Fruit fly (Drosophila melanogaster) whole organism, pupa: ENCODE measurements around the gene rho-5.

ENCODE experiments used
- CG10348 ChIP-seq: fragments of 200-800 bp; sonication (Bioruptor generic); IDR thresholded peaks from 2 replicates; pipeline ENCODE4 v1.3.6; 2022; ENCODE audit warnings: missing biosample characterization, missing genetic modification characterization
- CG12605 ChIP-seq: fragments of 200-800 bp; sonication (Bioruptor generic); IDR thresholded peaks from 2 replicates; pipeline ENCODE4 v1.3.6; 2022; ENCODE audit warnings: missing biosample characterization, missing genetic modification characterization
- CG13204 ChIP-seq: fragments of 200-800 bp; sonication (Bioruptor generic); optimal IDR thresholded peaks from 2 replicates; lab custom pipeline; 2018; ENCODE audit warnings: missing biosample characterization, mild to moderate bottlenecking, missing genetic modification characterization, moderate library complexity
- CG14655 ChIP-seq: fragments of 200-800 bp; sonication (Bioruptor generic); optimal IDR thresholded peaks from 3 replicates; lab custom pipeline; 2017; ENCODE audit warnings: mild to moderate bottlenecking, missing biosample characterization, missing genetic modification reagents, missing genetic modification characterization
- CG15710 ChIP-seq: fragments of 200-800 bp; sonication (Bioruptor generic); optimal IDR thresholded peaks from 2 replicates; lab custom pipeline; 2018; ENCODE audit warnings: missing biosample characterization, mild to moderate bottlenecking, missing genetic modification characterization, moderate library complexity
- CG17806 ChIP-seq: fragments of 200-800 bp; sonication (Bioruptor generic); optimal IDR thresholded peaks from 2 replicates; lab custom pipeline; 2018; ENCODE audit warnings: missing biosample characterization, mild to moderate bottlenecking, missing genetic modification characterization, moderate library complexity
- CG32121 ChIP-seq: fragments of 200-800 bp; sonication (Bioruptor generic); IDR thresholded peaks from 2 replicates; pipeline ENCODE4 v1.3.6; 2022; ENCODE audit warnings: missing biosample characterization, missing genetic modification characterization
- CG34367 ChIP-seq: fragments of 200-800 bp; sonication (Bioruptor generic); optimal IDR thresholded peaks from 2 replicates; lab custom pipeline; 2018; ENCODE audit warnings: missing biosample characterization, mild to moderate bottlenecking, missing genetic modification characterization
- CG4496 ChIP-seq: fragments of 200-800 bp; sonication (Bioruptor generic); IDR thresholded peaks from 3 replicates; pipeline ENCODE4 v1.3.6; 2022; ENCODE audit warnings: missing biosample characterization, missing genetic modification characterization
- CG8159 ChIP-seq: fragments of 200-800 bp; sonication (Bioruptor generic); optimal IDR thresholded peaks from 3 replicates; lab custom pipeline; 2018; ENCODE audit warnings: missing biosample characterization, mild to moderate bottlenecking, missing genetic modification characterization, moderate library complexity
- CG8301 ChIP-seq: fragments of 200-800 bp; sonication (Bioruptor generic); optimal IDR thresholded peaks from 2 replicates; lab custom pipeline; 2018; ENCODE audit warnings: missing biosample characterization, mild to moderate bottlenecking, missing genetic modification characterization
- CG9948 ChIP-seq: fragments of 200-800 bp; sonication (Bioruptor generic); optimal IDR thresholded peaks from 2 replicates; lab custom pipeline; 2018; ENCODE audit warnings: missing biosample characterization, mild to moderate bottlenecking, missing genetic modification characterization, moderate library complexity
- D1 ChIP-seq: fragments of 200-800 bp; sonication (Bioruptor generic); optimal IDR thresholded peaks from 2 replicates; lab custom pipeline; 2018; ENCODE audit warnings: missing biosample characterization, mild to moderate bottlenecking, missing genetic modification characterization, moderate library complexity
- EcR ChIP-seq: fragments of 200-800 bp; sonication (Bioruptor generic); optimal IDR thresholded peaks from 3 replicates; lab custom pipeline; 2019; ENCODE audit warnings: missing biosample characterization, missing genetic modification characterization, mild to moderate bottlenecking, moderate library complexity, missing genetic modification reagents
- Ets98B ChIP-seq: fragments of 200-800 bp; sonication (Bioruptor generic); IDR thresholded peaks from 2 replicates; pipeline ENCODE4 v1.3.6; 2022; ENCODE audit warnings: missing biosample characterization, missing genetic modification characterization
- Pif1A ChIP-seq: fragments of 200-800 bp; sonication (Bioruptor generic); optimal IDR thresholded peaks from 3 replicates; lab custom pipeline; 2016; ENCODE audit warnings: missing biosample characterization, missing genetic modification characterization
- Pif1B ChIP-seq: fragments of 200-800 bp; sonication (Bioruptor generic); optimal IDR thresholded peaks from 3 replicates; lab custom pipeline; 2016; ENCODE audit warnings: missing biosample characterization, missing genetic modification characterization
- Snoo ChIP-seq: fragments of 200-800 bp; sonication (Bioruptor generic); optimal IDR thresholded peaks from 3 replicates; lab custom pipeline; 2017; ENCODE audit warnings: missing biosample characterization, mild to moderate bottlenecking, missing genetic modification characterization, inconsistent platforms
- fd96Ca ChIP-seq: fragments of 200-800 bp; sonication (Bioruptor generic); IDR thresholded peaks from 3 replicates; pipeline ENCODE4 v1.3.6; 2022; ENCODE audit warnings: missing biosample characterization, missing genetic modification characterization
- gl ChIP-seq: fragments of 200-800 bp; sonication (Bioruptor generic); optimal IDR thresholded peaks from 2 replicates; lab custom pipeline; 2018; ENCODE audit warnings: missing biosample characterization, mild to moderate bottlenecking, missing genetic modification characterization
- rn ChIP-seq: fragments of 200-800 bp; sonication (Bioruptor generic); IDR thresholded peaks from 2 replicates; pipeline ENCODE4 v1.3.6; 2022; ENCODE audit warnings: missing biosample characterization, missing genetic modification characterization

Gene rho-5

dm6 chr2L:10375464-10376236, 1.9 kb upstream of the rho-5 start, which contains the start of the genes CG33303 and dpr19:
Gene CG33303 (minus strand): TSS chr2L:10375757.
Gene dpr19 (plus strand): TSS chr2L:10376168.
- TF ChIP-seq fd96Ca (GFP tag; lab: Robert Waterston, UW) (no peak), Snoo (tag; lab: Kevin White, UChicago) (peak; percentile 43), CG8301 (tag; lab: Kevin White, UChicago) (peak; percentile 44), Ets98B (peak; percentile 50; the same call in 1 of the 2 replicates), gl (tag; lab: Kevin White, UChicago) (no peak), D1 (tag; lab: Kevin White, UChicago) (peak; percentile 70), CG14655 (GFP tag; lab: Kevin White, UChicago) (no peak), CG17806 (tag; lab: Kevin White, UChicago) (peak; percentile 48), Pif1B (GFP tag; lab: Kevin White, UChicago) (no peak), CG13204 (GFP tag; lab: Kevin White, UChicago) (no peak), CG8159 (tag; lab: Kevin White, UChicago) (peak; percentile 56), CG9948 (tag; lab: Kevin White, UChicago) (peak; percentile 44), rn (GFP tag; lab: Robert Waterston, UW) (no peak), CG4496 (peak; percentile 44; the same call in 1 of the 3 replicates), CG12605 (GFP tag; lab: Robert Waterston, UW) (no peak), CG10348 (no peak), CG32121 (GFP tag; lab: Robert Waterston, UW) (peak; percentile 41), EcR (GFP tag; lab: Kevin White, UChicago) (no peak), CG34367 (tag; lab: Kevin White, UChicago) (peak; percentile 25), CG15710 (tag; lab: Kevin White, UChicago) (peak; percentile 57), Pif1A (GFP tag; lab: Kevin White, UChicago) (no peak)

- TF ChIP-seq gl (tag; lab: Kevin White, UChicago) (no peak), Pif1B (GFP tag; lab: Kevin White, UChicago) (no peak), Ets98B (no peak), rn (GFP tag; lab: Robert Waterston, UW) (no peak), CG9948 (tag; lab: Kevin White, UChicago) (no peak), CG8159 (tag; lab: Kevin White, UChicago) (no peak), CG13204 (GFP tag; lab: Kevin White, UChicago) (no peak), D1 (tag; lab: Kevin White, UChicago) (no peak), Snoo (tag; lab: Kevin White, UChicago) (no peak), fd96Ca (GFP tag; lab: Robert Waterston, UW) (no peak), Pif1A (GFP tag; lab: Kevin White, UChicago) (no peak), EcR (GFP tag; lab: Kevin White, UChicago) (no peak), CG12605 (GFP tag; lab: Robert Waterston, UW) (no peak), CG4496 (no peak), CG14655 (GFP tag; lab: Kevin White, UChicago) (no peak), CG8301 (tag; lab: Kevin White, UChicago) (no peak), CG32121 (GFP tag; lab: Robert Waterston, UW) (no peak), CG10348 (no peak)
Observed at dm6 chr2L:10372297-10372696, 1.4 kb downstream of the rho-5 start.

dm6 chr2L:10366525-10366924, 7.2 kb downstream of the rho-5 start, which contains the start of gene CG5056:
Gene CG5056 (plus strand): TSS chr2L:10366692.
- TF ChIP-seq CG13204 (GFP tag; lab: Kevin White, UChicago) (no peak), fd96Ca (GFP tag; lab: Robert Waterston, UW) (no peak), gl (tag; lab: Kevin White, UChicago) (peak; percentile 57), CG34367 (tag; lab: Kevin White, UChicago) (peak; percentile 32), CG14655 (GFP tag; lab: Kevin White, UChicago) (no peak), Pif1B (GFP tag; lab: Kevin White, UChicago) (no peak), rn (GFP tag; lab: Robert Waterston, UW) (no peak), D1 (tag; lab: Kevin White, UChicago) (no peak), CG4496 (no peak), CG9948 (tag; lab: Kevin White, UChicago) (peak; percentile 30), Snoo (tag; lab: Kevin White, UChicago) (peak; percentile 2), CG10348 (no peak), CG8301 (tag; lab: Kevin White, UChicago) (no peak), Pif1A (GFP tag; lab: Kevin White, UChicago) (no peak), CG12605 (GFP tag; lab: Robert Waterston, UW) (peak; percentile 11; the same call in 1 of the 2 replicates), CG17806 (tag; lab: Kevin White, UChicago) (peak; percentile 6), CG8159 (tag; lab: Kevin White, UChicago) (no peak), Ets98B (peak; percentile 29; the same call in 1 of the 2 replicates), CG32121 (GFP tag; lab: Robert Waterston, UW) (peak; percentile 41; the same call in 1 of the 2 replicates), EcR (GFP tag; lab: Kevin White, UChicago) (no peak), CG15710 (tag; lab: Kevin White, UChicago) (peak; percentile 40)

dm6 chr2L:10364229-10364628, 9.5 kb downstream of the rho-5 start, which contains the start of gene lft:
Gene lft (plus strand): TSS chr2L:10364471.
- TF ChIP-seq CG13204 (GFP tag; lab: Kevin White, UChicago) (no peak), CG14655 (GFP tag; lab: Kevin White, UChicago) (no peak)
